Worm (Caenorhabditis elegans) whole organism, L3 larva: ENCODE results near the gene F29C12.6.

Source experiments
- R02D3.7 ChIP-seq: fragments of 150-350 bp; optimal IDR thresholded peaks from 2 replicates; lab custom pipeline; 2014; ENCODE audit warnings: missing biosample characterization, missing genetic modification characterization
- ZK546.5 ChIP-seq: sonication (generic microtip); optimal IDR thresholded peaks from 2 replicates; lab custom pipeline; 2017; ENCODE audit warnings: missing biosample characterization, missing genetic modification characterization
- aly-2 ChIP-seq: fragments of 150-350 bp; optimal IDR thresholded peaks from 2 replicates; lab custom pipeline; 2014; ENCODE audit warnings: missing biosample characterization, missing genetic modification characterization
- ama-1 ChIP-seq: fragments of 150-350 bp; optimal IDR thresholded peaks from 2 replicates; lab custom pipeline; 2018
- ceh-16 ChIP-seq: sonication (generic microtip); optimal IDR thresholded peaks from 2 replicates; lab custom pipeline; 2017; ENCODE audit warnings: missing biosample characterization, missing genetic modification characterization
- ceh-28 ChIP-seq: fragments of 150-350 bp; optimal IDR thresholded peaks from 2 replicates; lab custom pipeline; 2014; ENCODE audit warnings: missing biosample characterization, missing genetic modification reagents, missing genetic modification characterization
- ceh-82 ChIP-seq: fragments of 150-350 bp; optimal IDR thresholded peaks from 2 replicates; lab custom pipeline; 2014; ENCODE audit warnings: missing biosample characterization, missing genetic modification characterization
- ceh-9 ChIP-seq: sonication (generic microtip); optimal IDR thresholded peaks from 2 replicates; lab custom pipeline; 2018; ENCODE audit warnings: missing biosample characterization, missing genetic modification characterization
- egl-27 ChIP-seq: sonication (generic microtip); optimal IDR thresholded peaks from 4 replicates; lab custom pipeline; 2017; ENCODE audit warnings: missing biosample characterization, missing genetic modification reagents, missing genetic modification characterization
- egl-5 ChIP-seq: fragments of 150-350 bp; optimal IDR thresholded peaks from 2 replicates; lab custom pipeline; 2017; ENCODE audit warnings: missing biosample characterization, missing genetic modification reagents, missing genetic modification characterization, inconsistent platforms
- elt-1 ChIP-seq: fragments of 150-350 bp; optimal IDR thresholded peaks from 2 replicates; lab custom pipeline; 2014; ENCODE audit warnings: missing biosample characterization, missing genetic modification characterization
- elt-3 ChIP-seq, 3 experiments: fragments of 150-350 bp in 1 of 3; sonication (generic microtip) in 2 of 3; optimal IDR thresholded peaks; 2 replicates in 2 of 3; 4 replicates in 1 of 3; lab custom pipeline; 2014 to 2017; ENCODE audit warnings: missing biosample characterization in 3 of 3, missing genetic modification characterization in 3 of 3
- eor-1 ChIP-seq, 2 experiments: fragments of 150-350 bp; optimal IDR thresholded peaks; 2 replicates each; lab custom pipeline; 2014 to 2018; ENCODE audit warnings: missing biosample characterization in 2 of 2, missing genetic modification characterization in 2 of 2
- fkh-2 ChIP-seq: fragments of 150-350 bp; optimal IDR thresholded peaks from 2 replicates; lab custom pipeline; 2014; ENCODE audit warnings: missing biosample characterization, missing genetic modification reagents, missing genetic modification characterization
- fos-1 ChIP-seq: fragments of 150-350 bp; optimal IDR thresholded peaks from 2 replicates; lab custom pipeline; 2014; ENCODE audit warnings: missing biosample characterization, missing genetic modification characterization
- hmg-11 ChIP-seq: sonication (generic microtip); optimal IDR thresholded peaks from 2 replicates; lab custom pipeline; 2016; ENCODE audit warnings: missing genetic modification characterization, missing compliant biosample characterization
- jun-1 ChIP-seq: fragments of 150-350 bp; optimal IDR thresholded peaks from 2 replicates; lab custom pipeline; 2014; ENCODE audit warnings: missing biosample characterization, missing genetic modification reagents, missing genetic modification characterization
- lin-15B ChIP-seq: fragments of 150-350 bp; optimal IDR thresholded peaks from 2 replicates; lab custom pipeline; 2014; ENCODE audit warnings: missing biosample characterization, missing genetic modification characterization
- lin-39 ChIP-seq: fragments of 150-350 bp; optimal IDR thresholded peaks from 2 replicates; lab custom pipeline; 2018; ENCODE audit warnings: missing biosample characterization, missing genetic modification reagents, missing genetic modification characterization
- lsy-12 ChIP-seq: sonication (generic microtip); optimal IDR thresholded peaks from 2 replicates; lab custom pipeline; 2016; ENCODE audit warnings: mild to moderate bottlenecking, missing genetic modification characterization, missing compliant biosample characterization
- mdl-1 ChIP-seq: fragments of 150-350 bp; optimal IDR thresholded peaks from 2 replicates; lab custom pipeline; 2014; ENCODE audit warnings: missing biosample characterization, missing genetic modification characterization
- nhr-11 ChIP-seq: fragments of 150-350 bp; optimal IDR thresholded peaks from 2 replicates; lab custom pipeline; 2014; ENCODE audit warnings: missing biosample characterization, missing genetic modification characterization
- nhr-12 ChIP-seq: fragments of 150-350 bp; optimal IDR thresholded peaks from 2 replicates; lab custom pipeline; 2014; ENCODE audit warnings: missing biosample characterization, missing genetic modification characterization
- nhr-23 ChIP-seq: fragments of 150-350 bp; optimal IDR thresholded peaks from 2 replicates; lab custom pipeline; 2014; ENCODE audit warnings: missing biosample characterization, missing genetic modification reagents, missing genetic modification characterization
- nhr-237 ChIP-seq: fragments of 150-350 bp; optimal IDR thresholded peaks from 2 replicates; lab custom pipeline; 2014; ENCODE audit warnings: missing biosample characterization, missing genetic modification characterization
- nhr-25 ChIP-seq: sonication (generic microtip); optimal IDR thresholded peaks from 2 replicates; lab custom pipeline; 2017; ENCODE audit warnings: missing biosample characterization, missing genetic modification characterization
- nhr-28 ChIP-seq: fragments of 150-350 bp; optimal IDR thresholded peaks from 2 replicates; lab custom pipeline; 2014; ENCODE audit warnings: missing biosample characterization, missing genetic modification characterization
- nhr-43 ChIP-seq: sonication (generic microtip); optimal IDR thresholded peaks from 2 replicates; lab custom pipeline; 2016; ENCODE audit warnings: mild to moderate bottlenecking, missing genetic modification characterization, missing compliant biosample characterization; ENCODE audit not compliant: poor library complexity, severe bottlenecking
- nhr-67 ChIP-seq: fragments of 150-350 bp; optimal IDR thresholded peaks from 2 replicates; lab custom pipeline; 2014; ENCODE audit warnings: missing biosample characterization, missing genetic modification characterization
- nhr-76 ChIP-seq: fragments of 150-350 bp; sonication (generic microtip); optimal IDR thresholded peaks from 5 replicates; lab custom pipeline; 2014; ENCODE audit warnings: missing biosample characterization, missing genetic modification characterization
- pha-4 ChIP-seq: fragments of 150-350 bp; optimal IDR thresholded peaks from 2 replicates; lab custom pipeline; 2014; ENCODE audit warnings: missing biosample characterization, missing genetic modification reagents, missing genetic modification characterization
- pqm-1 ChIP-seq: fragments of 150-350 bp; optimal IDR thresholded peaks from 2 replicates; lab custom pipeline; 2017; ENCODE audit warnings: missing biosample characterization, missing genetic modification characterization, inconsistent platforms
- tbx-2 ChIP-seq: sonication (generic microtip); optimal IDR thresholded peaks from 2 replicates; lab custom pipeline; 2016; ENCODE audit warnings: mild to moderate bottlenecking, missing genetic modification characterization, missing compliant biosample characterization
- unc-39 ChIP-seq: sonication (generic microtip); optimal IDR thresholded peaks from 4 replicates; lab custom pipeline; 2017; ENCODE audit warnings: missing biosample characterization, missing genetic modification characterization
- unc-62 ChIP-seq: fragments of 150-350 bp; sonication (generic microtip); optimal IDR thresholded peaks from 4 replicates; lab custom pipeline; 2014; ENCODE audit warnings: missing biosample characterization, missing genetic modification reagents, missing genetic modification characterization
- ztf-11 ChIP-seq: fragments of 150-350 bp; optimal IDR thresholded peaks from 2 replicates; lab custom pipeline; 2014; ENCODE audit warnings: missing biosample characterization, missing genetic modification characterization

F29C12.6 gene

DNA sequence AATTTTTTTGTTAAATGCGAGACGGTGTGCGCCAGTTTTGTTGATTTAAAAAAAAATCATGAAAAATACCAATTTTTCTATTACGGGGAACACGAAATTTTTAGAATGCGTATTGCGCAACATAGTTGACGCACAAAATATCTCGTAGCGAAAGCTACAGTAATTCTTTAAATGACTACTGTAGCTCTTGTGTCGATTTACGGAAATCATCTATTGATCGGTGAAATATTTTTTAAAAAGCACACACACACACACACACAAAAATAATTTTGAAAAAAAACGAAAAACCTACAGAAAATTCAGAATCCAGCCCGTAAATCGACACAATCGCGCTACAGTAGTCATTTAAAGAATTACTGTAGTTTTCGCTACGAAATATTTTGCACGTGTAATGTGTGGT lies 37.8 kb upstream of the F29C12.6 start:
- TF ChIP-seq R02D3.7 (tag; lab: Kevin White, UChicago) (no peak), egl-27 (tag; lab: Kevin White, UChicago) (no peak), elt-3 (tag; optimal IDR thresholded peaks at IDR 0.05; lab: Kevin White, UChicago) (no peak), nhr-12 (tag; lab: Kevin White, UChicago) (no peak), nhr-76 (tag; lab: Kevin White, UChicago) (no peak), nhr-43 (tag; lab: Kevin White, UChicago) (no peak), lin-39 (tag; lab: Kevin White, UChicago) (no peak), fos-1 (tag; lab: Kevin White, UChicago) (no peak), nhr-237 (no peak), unc-39 (tag; lab: Kevin White, UChicago) (no peak), ceh-28 (tag; lab: Kevin White, UChicago) (no peak), aly-2 (no peak), pqm-1 (no peak), eor-1 (tag; optimal IDR thresholded peaks at IDR 0.05; lab: Kevin White, UChicago) (no peak), tbx-2 (no peak), jun-1 (tag; lab: Kevin White, UChicago) (no peak), egl-5 (no peak), hmg-11 (tag; lab: Kevin White, UChicago) (no peak), lsy-12 (tag; lab: Kevin White, UChicago) (no peak)

DNA sequence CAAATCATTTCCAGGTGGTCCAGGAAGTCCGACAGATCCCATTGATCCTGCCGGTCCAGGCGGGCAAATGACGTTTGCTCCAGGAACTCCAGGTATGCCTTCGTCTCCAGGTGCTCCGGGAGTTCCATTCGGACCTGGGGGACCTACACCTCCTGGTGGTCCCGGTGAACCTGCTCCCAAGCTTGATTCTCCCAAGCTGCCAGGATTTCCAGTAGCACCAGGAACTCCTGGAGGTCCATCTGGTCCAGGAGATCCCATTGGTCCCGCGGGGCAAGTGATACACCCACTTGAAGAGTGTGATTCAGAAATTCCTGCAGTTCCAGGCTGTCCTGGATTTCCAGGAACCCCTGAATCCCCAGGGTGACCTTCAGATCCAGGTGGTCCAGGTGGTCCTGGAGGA lies 33.4 kb upstream of the F29C12.6 start:
- no peak for TF ChIP-seq lsy-12 (tag; lab: Kevin White, UChicago)
- TF ChIP-seq fos-1 (tag; lab: Kevin White, UChicago), result no peak
- TF ChIP-seq nhr-28 (tag; lab: Kevin White, UChicago), result no peak
- no peak for TF ChIP-seq nhr-12 (tag; lab: Kevin White, UChicago)
- TF ChIP-seq ZK546.5 (tag; lab: Kevin White, UChicago), result no peak
- TF ChIP-seq pha-4 (tag; lab: Kevin White, UChicago), result no peak
- TF ChIP-seq ztf-11 (tag; lab: Kevin White, UChicago), result no peak
- TF ChIP-seq hmg-11 (tag; lab: Kevin White, UChicago), result no peak
- TF ChIP-seq nhr-43 (tag; lab: Kevin White, UChicago), result no peak
- TF ChIP-seq nhr-25 (tag; lab: Kevin White, UChicago), result no peak
- TF ChIP-seq lin-15B (tag; lab: Kevin White, UChicago), result no peak
- no peak for TF ChIP-seq nhr-23 (tag; lab: Kevin White, UChicago)
- TF ChIP-seq eor-1 (tag; optimal IDR thresholded peaks at IDR 0.05; lab: Kevin White, UChicago), result no peak
- TF ChIP-seq fkh-2 (tag; lab: Kevin White, UChicago), result no peak
- TF ChIP-seq mdl-1 (tag; lab: Kevin White, UChicago), result no peak
- TF ChIP-seq elt-1 (tag; lab: Kevin White, UChicago), result no peak
- no peak for TF ChIP-seq elt-3 (tag; optimal IDR thresholded peaks at IDR 0.05; lab: Kevin White, UChicago)
- no peak for TF ChIP-seq ceh-9

ce11 chrII:13098175-13098574 lies 31.5 kb upstream of the F29C12.6 start, which contains the start of gene col-86:
TSS of gene col-86 (minus strand) at chrII:13098275.
- no peak for TF ChIP-seq ama-1
- no peak for TF ChIP-seq nhr-23 (tag; lab: Kevin White, UChicago)
- TF ChIP-seq eor-1 (tag; optimal IDR thresholded peaks at IDR 0.05; lab: Kevin White, UChicago), result no peak
- TF ChIP-seq fos-1 (tag; lab: Kevin White, UChicago), result no peak
- no peak for TF ChIP-seq aly-2
- no peak for TF ChIP-seq ceh-16

- TF ChIP-seq egl-5 (no peak), elt-3 (tag; optimal IDR thresholded peaks at IDR 0.05; lab: Kevin White, UChicago) (no peak), elt-1 (tag; lab: Kevin White, UChicago) (no peak), ceh-82 (tag; lab: Kevin White, UChicago) (no peak), ceh-28 (tag; lab: Kevin White, UChicago) (no peak), ceh-9 (no peak), unc-62 (GFP tag; lab: Kevin White, UChicago) (no peak), pqm-1 (no peak), lin-15B (tag; lab: Kevin White, UChicago) (no peak), ama-1 (no peak), nhr-67 (tag; lab: Kevin White, UChicago) (no peak), R02D3.7 (tag; lab: Kevin White, UChicago) (no peak), nhr-11 (tag; lab: Kevin White, UChicago) (no peak), aly-2 (no peak)
Observed at ce11 chrII:13107719-13108118, 22.0 kb upstream of the F29C12.6 start, which contains the start of gene pqn-32. TSS of gene pqn-32 (plus strand) at chrII:13108019.
